Worm (Caenorhabditis elegans) whole organism, L1 larva: ENCODE data around the gene acl-2.
A peak's percentile ranks its signal among the peaks of the same experiment; 100 is the strongest.

Source experiments
- C34B4.2 ChIP-seq: sonication (generic microtip); optimal IDR thresholded peaks from 2 replicates; lab custom pipeline; 2017; ENCODE audit warnings: mild to moderate bottlenecking, missing genetic modification characterization, missing compliant biosample characterization
- F16B12.6 ChIP-seq: fragments of 150-350 bp; optimal IDR thresholded peaks from 2 replicates; lab custom pipeline; 2014; ENCODE audit warnings: missing biosample characterization, missing genetic modification characterization
- Y116A8C.19 ChIP-seq: sonication (generic microtip); optimal IDR thresholded peaks from 2 replicates; lab custom pipeline; 2016; ENCODE audit warnings: missing compliant biosample characterization, missing genetic modification characterization, borderline replicate concordance
- ama-1 ChIP-seq: fragments of 150-350 bp; optimal IDR thresholded peaks from 2 replicates; lab custom pipeline; 2014
- blmp-1 ChIP-seq: fragments of 150-350 bp; optimal IDR thresholded peaks from 2 replicates; lab custom pipeline; 2014; ENCODE audit warnings: missing biosample characterization, missing genetic modification characterization
- ces-1 ChIP-seq: fragments of 150-350 bp; optimal IDR thresholded peaks from 2 replicates; lab custom pipeline; 2014; ENCODE audit warnings: missing biosample characterization, missing genetic modification reagents, missing genetic modification characterization
- efl-1 ChIP-seq, 4 experiments: fragments of 150-350 bp; optimal IDR thresholded peaks in 3 of 4; peaks in 1 of 4; 1 replicate in 1 of 4; 2 replicates in 3 of 4; lab custom pipeline; 2014; ENCODE audit warnings: missing biosample characterization in 2 of 4, missing genetic modification characterization in 2 of 4, missing genetic modification reagents in 2 of 4
- egl-27 ChIP-seq, 2 experiments: fragments of 150-350 bp in 1 of 2; sonication (generic microtip); optimal IDR thresholded peaks; 3 replicates each; lab custom pipeline; 2017 to 2018; ENCODE audit warnings: missing biosample characterization in 2 of 2, missing genetic modification characterization in 2 of 2, missing genetic modification reagents in 2 of 2
- elt-3 ChIP-seq, 6 experiments: fragments of 150-350 bp in 1 of 6; sonication (generic microtip); optimal IDR thresholded peaks; 2 replicates each; lab custom pipeline; 2017 to 2018; ENCODE audit warnings: missing biosample characterization in 6 of 6, missing genetic modification characterization in 6 of 6, inconsistent platforms in 1 of 6
- ets-5 ChIP-seq: fragments of 200-800 bp; sonication (Bioruptor generic); IDR thresholded peaks from 2 replicates; pipeline ENCODE4 v1.3.6; 2022; ENCODE audit warnings: missing genetic modification characterization, missing compliant biosample characterization
- fkh-10 ChIP-seq: sonication (generic microtip); optimal IDR thresholded peaks from 2 replicates; lab custom pipeline; 2017; ENCODE audit warnings: missing biosample characterization, missing genetic modification reagents, missing genetic modification characterization
- fkh-8 ChIP-seq: sonication (generic microtip); optimal IDR thresholded peaks from 2 replicates; lab custom pipeline; 2016; ENCODE audit warnings: mild to moderate bottlenecking, missing genetic modification characterization, missing compliant biosample characterization
- fos-1 ChIP-seq: fragments of 150-350 bp; optimal IDR thresholded peaks from 2 replicates; lab custom pipeline; 2014; ENCODE audit warnings: missing biosample characterization, missing genetic modification characterization
- hpl-2 ChIP-seq: fragments of 150-350 bp; optimal IDR thresholded peaks from 2 replicates; lab custom pipeline; 2014; ENCODE audit warnings: missing biosample characterization, missing genetic modification reagents, missing genetic modification characterization
- irx-1 ChIP-seq: sonication (generic microtip); optimal IDR thresholded peaks from 2 replicates; lab custom pipeline; 2016; ENCODE audit warnings: missing genetic modification characterization, missing compliant biosample characterization
- isw-1 ChIP-seq: fragments of 200-800 bp; sonication (Bioruptor generic); IDR thresholded peaks from 2 replicates; pipeline ENCODE4 v1.3.6; 2022; ENCODE audit warnings: missing genetic modification characterization, missing compliant biosample characterization
- jun-1 ChIP-seq: fragments of 150-350 bp; optimal IDR thresholded peaks from 2 replicates; lab custom pipeline; 2014; ENCODE audit warnings: missing biosample characterization, missing genetic modification reagents, missing genetic modification characterization
- lin-14 ChIP-seq: fragments of 200-800 bp; sonication (Bioruptor generic); optimal IDR thresholded peaks from 2 replicates; lab custom pipeline; 2018; ENCODE audit warnings: mild to moderate bottlenecking, missing genetic modification characterization, moderate library complexity, missing compliant biosample characterization
- lin-35 ChIP-seq, 2 experiments: fragments of 150-350 bp; optimal IDR thresholded peaks; 2 replicates each; lab custom pipeline; 2014; ENCODE audit warnings: missing biosample characterization in 2 of 2, missing genetic modification characterization in 2 of 2, missing genetic modification reagents in 2 of 2
- lsy-2 ChIP-seq, 2 experiments: fragments of 150-350 bp; optimal IDR thresholded peaks; 2 replicates each; lab custom pipeline; 2014; ENCODE audit warnings: missing biosample characterization in 2 of 2, missing genetic modification characterization in 2 of 2
- mab-9 ChIP-seq: fragments of 200-800 bp; sonication (Bioruptor generic); IDR thresholded peaks from 2 replicates; pipeline ENCODE4 v1.3.6; 2022; ENCODE audit warnings: missing genetic modification reagents, missing genetic modification characterization, missing compliant biosample characterization
- mep-1 ChIP-seq: fragments of 150-350 bp; optimal IDR thresholded peaks from 2 replicates; lab custom pipeline; 2014; ENCODE audit warnings: missing biosample characterization, missing genetic modification characterization
- nhr-11 ChIP-seq: fragments of 150-350 bp; optimal IDR thresholded peaks from 2 replicates; lab custom pipeline; 2014; ENCODE audit warnings: missing biosample characterization, missing genetic modification characterization
- nhr-19 ChIP-seq: fragments of 200-800 bp; sonication (Bioruptor generic); conservative IDR thresholded peaks from 2 replicates; pipeline ENCODE4 v1.3.6; 2022; ENCODE audit warnings: missing genetic modification characterization, missing compliant biosample characterization
- nhr-20 ChIP-seq: sonication (generic microtip); optimal IDR thresholded peaks from 2 replicates; lab custom pipeline; 2016; ENCODE audit warnings: mild to moderate bottlenecking, missing genetic modification characterization, missing compliant biosample characterization
- nhr-47 ChIP-seq: sonication (generic microtip); optimal IDR thresholded peaks from 2 replicates; lab custom pipeline; 2016; ENCODE audit warnings: mild to moderate bottlenecking, missing genetic modification characterization, moderate library complexity, missing compliant biosample characterization
- nhr-71 ChIP-seq: sonication (generic microtip); optimal IDR thresholded peaks from 2 replicates; lab custom pipeline; 2016; ENCODE audit warnings: mild to moderate bottlenecking, missing genetic modification characterization, moderate library complexity, missing compliant biosample characterization
- nhr-85 ChIP-seq: sonication (generic microtip); peaks from one replicate; lab custom pipeline; 2016; ENCODE audit warnings: missing genetic modification characterization, inconsistent platforms, missing compliant biosample characterization
- nhr-90 ChIP-seq: sonication (generic microtip); optimal IDR thresholded peaks from 2 replicates; lab custom pipeline; 2016; ENCODE audit warnings: mild to moderate bottlenecking, missing genetic modification characterization, missing compliant biosample characterization; ENCODE audit not compliant: poor library complexity
- pag-3 ChIP-seq: sonication (generic microtip); optimal IDR thresholded peaks from 2 replicates; lab custom pipeline; 2017; ENCODE audit warnings: missing genetic modification characterization, mild to moderate bottlenecking, missing compliant biosample characterization, antibody characterized with exemption, borderline replicate concordance; ENCODE audit not compliant: insufficient read depth
- snu-23 ChIP-seq: sonication (generic microtip); optimal IDR thresholded peaks from 2 replicates; lab custom pipeline; 2016; ENCODE audit warnings: missing genetic modification characterization, missing compliant biosample characterization
- sox-4 ChIP-seq: sonication (generic microtip); optimal IDR thresholded peaks from 2 replicates; lab custom pipeline; 2016; ENCODE audit warnings: missing genetic modification characterization, missing compliant biosample characterization
- swsn-7 ChIP-seq: sonication (generic microtip); optimal IDR thresholded peaks from 2 replicates; lab custom pipeline; 2016; ENCODE audit warnings: missing genetic modification characterization, missing compliant biosample characterization
- tlp-1 ChIP-seq: fragments of 150-350 bp; optimal IDR thresholded peaks from 2 replicates; lab custom pipeline; 2014; ENCODE audit warnings: missing biosample characterization, missing genetic modification characterization
- unc-62 ChIP-seq: fragments of 150-350 bp; optimal IDR thresholded peaks from 2 replicates; lab custom pipeline; 2014; ENCODE audit warnings: missing biosample characterization, missing genetic modification reagents, missing genetic modification characterization
- unc-86 ChIP-seq: sonication (generic microtip); optimal IDR thresholded peaks from 2 replicates; lab custom pipeline; 2016; ENCODE audit warnings: missing genetic modification characterization, missing compliant biosample characterization
- unc-98 ChIP-seq: fragments of 200-800 bp; sonication (Bioruptor generic); IDR thresholded peaks from 2 replicates; pipeline ENCODE4 v1.3.6; 2022; ENCODE audit warnings: missing genetic modification characterization, missing compliant biosample characterization
- vab-15 ChIP-seq: sonication (generic microtip); optimal IDR thresholded peaks from 2 replicates; lab custom pipeline; 2017; ENCODE audit warnings: missing genotype, mild to moderate bottlenecking, missing genetic modification characterization, missing compliant biosample characterization
- xbp-1 ChIP-seq: sonication (generic microtip); optimal IDR thresholded peaks from 2 replicates; lab custom pipeline; 2016; ENCODE audit warnings: missing genetic modification characterization, missing compliant biosample characterization

The acl-2 gene

ce11 chrV:10047189-10047588 lies 16.3 kb upstream of the acl-2 start:
- TF ChIP-seq unc-98 (GFP tag; lab: Robert Waterston, UW) (no peak), ces-1 (GFP tag; lab: Kevin White, UChicago) (no peak), swsn-7 (tag; lab: Kevin White, UChicago) (no peak), mab-9 (GFP tag; lab: Robert Waterston, UW) (no peak), fos-1 (tag; lab: Kevin White, UChicago) (no peak), irx-1 (tag; lab: Kevin White, UChicago) (no peak), unc-86 (no peak)
- TF ChIP-seq, all 84 proteins: peak for 0

- peak; percentile 24 for TF ChIP-seq xbp-1 (tag; lab: Kevin White, UChicago)
- TF ChIP-seq blmp-1 (tag; lab: Kevin White, UChicago), result peak; percentile 79
- TF ChIP-seq lin-35 (GFP tag; optimal IDR thresholded peaks at IDR 0.05; lab: Kevin White, UChicago), result peak in 1 of 2 experiments; percentile 16
- TF ChIP-seq nhr-19, result no peak
- TF ChIP-seq unc-62 (GFP tag; lab: Kevin White, UChicago), result no peak
- TF ChIP-seq fkh-8, result no peak
- TF ChIP-seq nhr-85, result peak; percentile 76
- peak; percentile 51 for TF ChIP-seq mep-1 (tag; lab: Kevin White, UChicago)
- peak in 1 of 6 experiments; percentile 37 for TF ChIP-seq elt-3 (tag; optimal IDR thresholded peaks at IDR 0.05; lab: Kevin White, UChicago)
- no peak for TF ChIP-seq sox-4 (tag; lab: Kevin White, UChicago)
- TF ChIP-seq ama-1 (lab: Kevin White, UChicago), result no peak
- no peak for TF ChIP-seq nhr-11 (tag; lab: Kevin White, UChicago)
- peak; percentile 10 for TF ChIP-seq nhr-20 (tag; lab: Kevin White, UChicago)
- peak; percentile 54 for TF ChIP-seq lin-14
- no peak for TF ChIP-seq nhr-90 (tag; lab: Kevin White, UChicago)
- TF ChIP-seq fkh-10 (GFP tag; lab: Kevin White, UChicago), result no peak
- no peak for TF ChIP-seq Y116A8C.19 (tag; lab: Kevin White, UChicago)
- no peak for TF ChIP-seq ets-5 (GFP tag; lab: Robert Waterston, UW)
- TF ChIP-seq nhr-47 (tag; lab: Kevin White, UChicago), result no peak
- TF ChIP-seq efl-1 (optimal IDR thresholded peaks at IDR 0.05; lab: Kevin White, UChicago), result no peak
- TF ChIP-seq efl-1 (GFP tag; optimal IDR thresholded peaks at IDR 0.05 in 1 of 2; lab: Kevin White, UChicago), result peak in 1 of 2 experiments; percentile 72
- no peak for TF ChIP-seq nhr-71
- no peak for TF ChIP-seq pag-3
- TF ChIP-seq jun-1 (tag; lab: Kevin White, UChicago), result no peak
- no peak for TF ChIP-seq tlp-1
- no peak for TF ChIP-seq mab-9 (GFP tag; lab: Robert Waterston, UW)
- no peak for TF ChIP-seq egl-27 (tag; optimal IDR thresholded peaks at IDR 0.05; lab: Kevin White, UChicago)
- no peak for TF ChIP-seq isw-1
- no peak for TF ChIP-seq F16B12.6 (tag; lab: Kevin White, UChicago)
- no peak for TF ChIP-seq hpl-2 (GFP tag; lab: Kevin White, UChicago)
- peak; percentile 1 for TF ChIP-seq snu-23
- TF ChIP-seq lsy-2 (tag; optimal IDR thresholded peaks at IDR 0.05; lab: Kevin White, UChicago), result peak in 1 of 2 experiments; percentile 36
- no peak for TF ChIP-seq vab-15 (tag; lab: Kevin White, UChicago)
- no peak for TF ChIP-seq irx-1 (tag; lab: Kevin White, UChicago)
These were observed 15.6 kb upstream of the acl-2 start for ce11 chrV:10046503-10046902.

- peak; percentile 16 for TF ChIP-seq nhr-85
- peak; percentile 9 for TF ChIP-seq lin-14
- TF ChIP-seq C34B4.2 (tag; lab: Kevin White, UChicago), result no peak
- TF ChIP-seq mab-9 (GFP tag; lab: Robert Waterston, UW), result no peak
- TF ChIP-seq mep-1 (tag; lab: Kevin White, UChicago), result peak; percentile 9
These were observed 13.8 kb upstream of the acl-2 start for ce11 chrV:10044735-10045134.
